Worm (Caenorhabditis elegans) whole organism, midembryonic: ENCODE data around the gene irld-47.

Experiments used
- T22C8.4 ChIP-seq: fragments of 200-800 bp; sonication (Bioruptor generic); IDR thresholded peaks from 2 replicates; pipeline ENCODE4 v1.3.6; 2022; ENCODE audit warnings: missing genetic modification characterization, missing compliant biosample characterization
- cog-1 ChIP-seq: sonication (generic microtip); optimal IDR thresholded peaks from 2 replicates; lab custom pipeline; 2016; ENCODE audit warnings: missing genetic modification characterization, missing compliant biosample characterization
- flt-1 ChIP-seq: fragments of 200-800 bp; sonication (Bioruptor generic); IDR thresholded peaks from 2 replicates; pipeline ENCODE4 v1.3.6; 2022; ENCODE audit warnings: missing genetic modification characterization, missing compliant biosample characterization
- klf-2 ChIP-seq: fragments of 200-800 bp; sonication (Bioruptor generic); conservative IDR thresholded peaks from 2 replicates; pipeline ENCODE4 v1.3.6; 2022; ENCODE audit warnings: missing genetic modification reagents, missing genetic modification characterization, missing compliant biosample characterization
- med-1 ChIP-seq: sonication (generic microtip); optimal IDR thresholded peaks from 2 replicates; lab custom pipeline; 2017; ENCODE audit warnings: missing genetic modification characterization, mild to moderate bottlenecking, missing compliant biosample characterization, antibody characterized with exemption, missing genetic modification reagents; ENCODE audit not compliant: insufficient read depth
- ref-1 ChIP-seq: fragments of 200-800 bp; sonication (Bioruptor generic); conservative IDR thresholded peaks from 2 replicates; pipeline ENCODE4 v1.3.6; 2022; ENCODE audit warnings: missing genetic modification reagents, missing genetic modification characterization, missing compliant biosample characterization
- tab-1 ChIP-seq: fragments of 200-800 bp; sonication (Bioruptor generic); IDR thresholded peaks from 2 replicates; pipeline ENCODE4 v1.3.6; 2022; ENCODE audit warnings: missing genetic modification characterization, missing compliant biosample characterization
- ztf-23 ChIP-seq: fragments of 200-800 bp; sonication (Bioruptor generic); IDR thresholded peaks from 2 replicates; pipeline ENCODE4 v1.3.6; 2022; ENCODE audit warnings: missing genetic modification reagents, missing genetic modification characterization, missing compliant biosample characterization
- ztf-29 ChIP-seq: fragments of 200-800 bp; sonication (Bioruptor generic); IDR thresholded peaks from 2 replicates; pipeline ENCODE4 v1.3.6; 2022; ENCODE audit warnings: missing genetic modification reagents, missing genetic modification characterization, missing compliant biosample characterization

The irld-47 gene

DNA sequence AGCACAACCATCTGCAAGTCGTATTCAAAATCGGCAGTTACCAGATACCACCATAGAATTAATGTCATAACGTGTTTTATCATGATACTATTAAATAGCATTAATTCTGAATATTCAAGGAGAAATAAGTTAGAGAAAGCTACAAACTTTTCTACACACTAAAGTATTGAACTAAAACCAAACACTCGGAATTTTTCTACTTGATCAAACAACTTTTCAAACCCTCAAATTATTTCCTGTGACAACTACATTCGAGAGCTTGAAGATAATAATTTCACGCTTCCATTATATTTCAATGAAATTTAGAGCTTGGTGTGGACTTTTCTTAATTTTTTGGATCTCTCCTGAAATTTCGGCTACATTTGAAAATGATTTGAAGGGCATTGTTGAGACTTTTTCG lies at the start of gene irld-47:
irld-47 (minus strand) TSS at position 101 of the 400 bp plus-strand sequence.
- no peak for TF ChIP-seq cog-1 (tag; lab: Kevin White, UChicago)
- no peak for TF ChIP-seq ztf-23 (GFP tag; lab: Robert Waterston, UW)

DNA sequence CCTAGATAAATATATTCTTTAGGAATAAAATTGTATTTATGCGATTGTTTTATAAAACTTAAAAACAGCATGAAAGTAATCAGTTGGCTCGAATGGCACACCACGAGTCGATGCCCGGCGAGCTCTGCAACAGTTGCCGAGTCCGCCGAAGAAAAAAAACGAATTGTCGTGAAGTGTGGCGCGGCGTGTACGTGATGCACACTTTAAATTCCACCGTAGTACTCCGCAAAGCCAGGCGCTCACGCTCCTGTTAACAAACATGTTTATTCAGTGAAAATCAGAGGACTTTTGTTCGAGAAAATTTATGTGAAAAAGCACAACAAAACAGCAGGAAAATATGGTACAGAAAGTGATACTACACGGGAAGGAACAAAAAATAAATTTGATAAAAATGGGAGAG lies 48.3 kb upstream of the irld-47 start:
- TF ChIP-seq ztf-23 (GFP tag; lab: Robert Waterston, UW): no peak
- no peak for TF ChIP-seq cog-1 (tag; lab: Kevin White, UChicago)
- TF ChIP-seq flt-1 (GFP tag; lab: Robert Waterston, UW): 0 out of 2 replicates have a peak, but pooled peaks have one; percentile 20
- no peak for TF ChIP-seq ztf-29 (GFP tag; lab: Robert Waterston, UW)

DNA sequence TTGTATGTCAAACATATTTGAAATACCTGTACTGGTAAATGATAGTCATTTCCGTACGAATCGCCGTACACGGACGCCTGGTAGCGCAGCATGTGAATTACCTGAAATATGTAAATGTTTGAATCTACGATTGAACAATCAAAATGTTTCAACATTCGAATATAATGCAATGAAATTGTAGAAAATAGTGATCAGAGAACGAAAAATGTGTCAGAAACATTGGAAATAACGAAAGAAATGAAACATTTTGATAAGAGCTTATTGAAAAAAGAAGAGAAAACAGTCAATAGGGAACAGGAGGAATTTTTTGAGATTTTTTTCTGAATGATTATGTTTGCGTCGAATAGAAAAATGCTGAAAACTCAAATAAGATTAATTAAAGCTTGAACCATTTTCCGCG lies 47.7 kb upstream of the irld-47 start, which contains the start of gene ztf-17:
ztf-17 (minus strand) TSS at position 101 of the 400 bp plus-strand sequence.
- no peak for TF ChIP-seq ref-1 (GFP tag; lab: Robert Waterston, UW)
- no peak for TF ChIP-seq tab-1 (GFP tag; lab: Robert Waterston, UW)
- TF ChIP-seq flt-1 (GFP tag; lab: Robert Waterston, UW): no peak
- TF ChIP-seq ztf-23 (GFP tag; lab: Robert Waterston, UW): no peak
- no peak for TF ChIP-seq klf-2 (GFP tag; lab: Robert Waterston, UW)
- no peak for TF ChIP-seq med-1
- no peak for TF ChIP-seq ztf-29 (GFP tag; lab: Robert Waterston, UW)
- TF ChIP-seq T22C8.4 (GFP tag; lab: Robert Waterston, UW): no peak
- no peak for TF ChIP-seq cog-1 (tag; lab: Kevin White, UChicago)

DNA sequence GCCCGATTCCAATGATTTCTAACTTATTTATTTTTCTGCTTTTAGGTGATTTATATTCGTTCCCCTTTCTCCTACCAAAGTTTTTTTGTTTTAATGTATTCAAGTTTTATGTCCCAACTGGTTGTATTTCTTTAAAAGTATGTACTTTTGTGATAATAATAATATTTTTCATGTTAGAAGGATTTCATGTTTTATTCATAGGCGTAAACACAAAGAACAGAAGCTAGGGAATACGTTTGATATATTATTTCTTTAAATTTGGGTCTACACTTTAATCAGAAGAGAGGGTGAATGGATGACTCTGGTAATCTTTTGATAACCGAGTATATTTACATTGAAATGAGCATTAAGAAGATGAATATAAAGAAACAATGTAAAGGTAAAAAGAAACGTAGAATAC lies 43.7 kb upstream of the irld-47 start:
- TF ChIP-seq ztf-29 (GFP tag; lab: Robert Waterston, UW): no peak
- TF ChIP-seq klf-2 (GFP tag; lab: Robert Waterston, UW): no peak
- TF ChIP-seq ref-1 (GFP tag; lab: Robert Waterston, UW): no peak
- no peak for TF ChIP-seq T22C8.4 (GFP tag; lab: Robert Waterston, UW)
- no peak for TF ChIP-seq flt-1 (GFP tag; lab: Robert Waterston, UW)
- no peak for TF ChIP-seq tab-1 (GFP tag; lab: Robert Waterston, UW)
- TF ChIP-seq cog-1 (tag; lab: Kevin White, UChicago): no peak
- no peak for TF ChIP-seq ztf-23 (GFP tag; lab: Robert Waterston, UW)
- no peak for TF ChIP-seq med-1

DNA sequence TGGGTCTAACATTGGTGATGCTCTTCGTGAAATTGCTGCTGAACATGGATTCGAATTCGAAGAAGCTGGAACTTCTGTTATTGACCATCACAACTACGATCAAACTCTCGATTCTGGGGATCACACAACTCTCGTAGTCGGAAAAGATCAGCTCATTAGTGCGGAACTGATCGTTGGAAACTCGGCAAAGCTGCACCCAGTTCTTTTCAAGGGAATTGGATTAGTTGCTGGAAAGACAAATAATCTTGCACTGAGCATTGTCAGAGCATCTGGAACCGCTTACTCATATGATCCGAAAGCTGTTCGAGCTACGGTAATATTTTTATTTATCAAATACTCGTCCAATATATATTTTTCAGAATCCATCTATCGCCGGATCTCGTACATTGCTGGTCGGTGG lies 42.5 kb upstream of the irld-47 start:
- TF ChIP-seq ref-1 (GFP tag; lab: Robert Waterston, UW) (no peak), klf-2 (GFP tag; lab: Robert Waterston, UW) (no peak), T22C8.4 (GFP tag; lab: Robert Waterston, UW) (no peak), cog-1 (tag; lab: Kevin White, UChicago) (no peak), med-1 (no peak), ztf-29 (GFP tag; lab: Robert Waterston, UW) (no peak), flt-1 (GFP tag; lab: Robert Waterston, UW) (no peak), tab-1 (GFP tag; lab: Robert Waterston, UW) (no peak), ztf-23 (GFP tag; lab: Robert Waterston, UW) (no peak)

DNA sequence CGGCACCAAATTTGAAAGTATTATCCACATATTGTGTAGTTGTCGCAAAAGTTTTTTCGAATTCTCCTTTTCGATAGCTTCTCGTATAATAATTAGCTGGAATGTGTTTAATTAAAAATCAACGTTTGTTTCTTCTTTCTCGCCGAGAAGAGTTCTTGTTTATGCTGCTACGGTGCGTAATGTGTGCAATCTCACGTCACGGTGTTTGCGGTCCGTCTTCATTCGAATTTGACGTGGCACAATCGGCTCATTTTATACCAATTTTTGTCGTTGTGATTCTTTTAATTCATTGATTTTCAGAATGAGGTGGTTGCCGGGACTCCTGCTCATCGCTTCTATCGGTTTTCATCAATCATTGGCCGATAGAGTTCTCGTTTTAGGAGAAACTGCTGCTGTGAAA lies 41.9 kb upstream of the irld-47 start, which contains the start of gene ostb-1:
ostb-1 (plus strand) TSS at position 301 of the 400 bp plus-strand sequence.
- TF ChIP-seq ref-1 (GFP tag; lab: Robert Waterston, UW) (no peak), klf-2 (GFP tag; lab: Robert Waterston, UW) (no peak), ztf-23 (GFP tag; lab: Robert Waterston, UW) (no peak), med-1 (no peak), T22C8.4 (GFP tag; lab: Robert Waterston, UW) (no peak), flt-1 (GFP tag; lab: Robert Waterston, UW) (no peak), ztf-29 (GFP tag; lab: Robert Waterston, UW) (no peak), tab-1 (GFP tag; lab: Robert Waterston, UW) (no peak), cog-1 (tag; lab: Kevin White, UChicago) (no peak)

DNA sequence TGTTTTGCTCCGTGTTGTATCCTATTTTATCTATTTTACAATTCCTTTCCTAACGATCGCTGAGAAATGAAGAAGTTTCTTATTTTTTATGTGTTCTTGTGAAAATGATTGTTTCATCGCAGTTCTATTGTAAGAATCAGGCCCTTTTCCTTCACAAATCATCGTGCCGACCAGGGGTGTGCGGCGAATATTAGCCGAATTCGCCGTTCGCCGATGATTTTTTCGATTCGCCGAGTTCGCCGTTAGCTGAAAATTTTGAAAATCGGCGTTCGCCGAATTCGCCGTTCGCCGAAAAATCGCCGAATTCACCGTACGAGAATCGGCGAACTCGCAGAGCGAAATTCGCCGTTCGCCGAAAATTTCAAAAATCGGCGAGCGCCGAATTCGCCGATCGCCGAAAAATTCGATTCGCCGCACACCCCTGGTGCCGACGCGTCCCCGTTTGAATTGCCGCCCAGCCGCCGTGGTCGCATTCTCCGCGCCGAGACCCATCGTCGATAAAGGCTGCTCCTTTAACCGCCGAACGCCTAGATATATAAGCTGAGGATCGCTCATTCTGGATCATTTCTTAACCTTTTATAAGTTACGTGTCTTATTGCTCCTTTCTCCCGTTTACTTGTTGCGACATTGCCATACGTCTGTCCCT lies 41.2 kb upstream of the irld-47 start:
- TF ChIP-seq klf-2 (GFP tag; lab: Robert Waterston, UW) (no peak), T22C8.4 (GFP tag; lab: Robert Waterston, UW) (no peak), flt-1 (GFP tag; lab: Robert Waterston, UW) (no peak), ztf-29 (GFP tag; lab: Robert Waterston, UW) (no peak), tab-1 (GFP tag; lab: Robert Waterston, UW) (no peak), cog-1 (tag; lab: Kevin White, UChicago) (no peak), ref-1 (GFP tag; lab: Robert Waterston, UW) (no peak), med-1 (no peak), ztf-23 (GFP tag; lab: Robert Waterston, UW) (no peak)

DNA sequence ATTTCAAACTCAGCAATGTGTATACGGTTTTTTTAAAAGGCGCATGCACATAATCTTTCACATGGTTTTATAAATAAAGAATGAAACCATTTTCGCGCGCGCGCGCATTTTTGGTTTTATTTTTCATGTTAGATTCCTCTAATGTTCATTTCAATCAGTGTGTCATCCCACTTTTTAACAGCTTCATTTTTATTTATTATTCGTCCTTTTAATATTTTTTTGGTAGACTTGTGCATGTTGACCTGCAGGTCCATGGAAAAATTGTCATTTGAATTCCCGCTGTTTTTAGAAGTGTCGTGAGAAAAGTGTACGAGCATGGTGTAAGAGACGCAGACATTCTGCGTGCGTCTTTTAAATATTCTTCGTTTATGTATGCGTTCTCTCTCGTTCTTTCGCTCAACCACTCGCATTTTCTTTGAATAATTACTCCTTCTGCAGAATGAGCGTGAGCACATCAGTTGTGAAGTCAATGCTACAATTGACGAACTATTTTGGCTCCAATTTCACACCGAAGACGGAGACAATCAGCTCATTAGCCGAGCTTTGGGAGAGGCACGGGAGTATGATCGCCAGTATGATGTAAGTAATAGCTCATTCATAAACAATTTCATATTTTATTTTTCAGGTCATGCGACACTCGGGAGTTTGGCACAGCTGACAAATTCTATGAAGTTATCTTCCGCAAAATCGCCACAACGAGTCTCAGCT lies 38.0 kb upstream of the irld-47 start, which contains the start of gene lin-5:
lin-5 (plus strand) TSS at position 354 of the 708 bp plus-strand sequence.
- TF ChIP-seq cog-1 (tag; lab: Kevin White, UChicago) (peak; percentile 36), med-1 (no peak), ztf-29 (GFP tag; lab: Robert Waterston, UW) (no peak), T22C8.4 (GFP tag; lab: Robert Waterston, UW) (no peak), flt-1 (GFP tag; lab: Robert Waterston, UW) (no peak), tab-1 (GFP tag; lab: Robert Waterston, UW) (no peak), ref-1 (GFP tag; lab: Robert Waterston, UW) (no peak), klf-2 (GFP tag; lab: Robert Waterston, UW) (0 out of 2 replicates have a peak, but pooled peaks have one; percentile 47), ztf-23 (GFP tag; lab: Robert Waterston, UW) (no peak)

DNA sequence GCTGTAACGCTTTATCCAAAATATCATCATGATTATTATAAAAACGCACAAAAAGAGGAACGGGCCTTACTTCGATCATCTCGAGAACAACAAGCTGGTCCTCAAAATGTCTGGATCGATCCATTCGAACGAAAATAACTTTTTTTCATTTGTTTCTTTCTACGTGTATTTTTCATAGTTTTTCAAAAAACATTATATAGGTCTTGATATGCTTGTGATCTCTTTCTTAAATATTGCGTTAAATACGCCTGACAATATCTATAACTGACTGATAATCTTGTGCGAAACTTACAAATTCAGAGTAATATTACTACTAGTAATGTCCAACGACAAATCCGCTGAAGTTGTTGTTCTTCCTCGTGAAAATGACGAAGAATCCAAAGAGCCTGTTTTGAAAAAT lies 35.7 kb upstream of the irld-47 start, which contains the start of gene sds-22:
sds-22 (plus strand) TSS at position 301 of the 400 bp plus-strand sequence.
- no peak for TF ChIP-seq ztf-23 (GFP tag; lab: Robert Waterston, UW)
- no peak for TF ChIP-seq med-1
- TF ChIP-seq ztf-29 (GFP tag; lab: Robert Waterston, UW): no peak
- no peak for TF ChIP-seq tab-1 (GFP tag; lab: Robert Waterston, UW)
- no peak for TF ChIP-seq T22C8.4 (GFP tag; lab: Robert Waterston, UW)
- no peak for TF ChIP-seq flt-1 (GFP tag; lab: Robert Waterston, UW)
- no peak for TF ChIP-seq klf-2 (GFP tag; lab: Robert Waterston, UW)
- TF ChIP-seq cog-1 (tag; lab: Kevin White, UChicago): no peak
- no peak for TF ChIP-seq ref-1 (GFP tag; lab: Robert Waterston, UW)
